Worm (Caenorhabditis elegans): Measurements from ENCODE around the gene hlh-28.

The hlh-28 gene

DNA sequence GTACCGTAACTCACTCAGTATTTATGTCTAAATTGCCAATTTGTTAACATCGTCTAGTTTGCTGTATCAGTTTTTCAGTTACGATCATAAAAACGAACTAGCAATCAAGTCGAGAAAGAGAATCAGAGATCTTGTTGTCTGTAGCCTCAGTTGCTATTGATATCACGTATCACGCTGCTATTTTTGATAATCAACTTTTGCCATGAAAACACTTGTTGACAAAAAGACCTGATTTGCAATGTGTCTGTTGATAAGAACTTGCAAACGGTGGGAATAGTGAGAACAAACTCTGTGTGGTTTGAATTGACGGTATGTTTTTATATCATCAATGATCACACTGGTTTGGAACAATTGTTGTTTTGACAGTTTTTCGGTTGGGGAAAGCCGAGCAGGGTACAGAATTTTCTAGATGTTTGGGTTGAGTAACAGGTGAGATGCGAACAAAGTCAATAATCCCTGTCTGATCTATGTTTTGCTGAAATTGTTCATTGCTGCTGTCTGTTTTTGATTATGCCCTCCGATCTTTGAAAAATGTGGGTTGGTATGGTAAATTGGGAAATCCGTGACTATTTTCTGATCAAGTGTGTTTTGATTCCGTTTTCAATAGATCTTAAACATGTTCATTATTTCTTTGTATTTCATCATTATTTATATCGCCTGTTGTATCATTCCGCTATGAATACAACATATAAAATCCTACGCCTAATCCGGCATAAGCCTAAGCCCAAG is 41.6 kb upstream of the hlh-28 start:
- TF ChIP-seq cnd-1 (tag; optimal IDR thresholded peaks at IDR 0.05) (no peak), nhr-12 (tag; optimal IDR thresholded peaks at IDR 0.05) (no peak), M03D4.4 (tag; optimal IDR thresholded peaks at IDR 0.05) (no peak), snpc-4 (tag; optimal IDR thresholded peaks at IDR 0.05) (no peak), tbx-8 (GFP tag; optimal IDR thresholded peaks at IDR 0.05) (no peak), ceh-39 (tag; optimal IDR thresholded peaks at IDR 0.05) (no peak), flh-1 (GFP tag; optimal IDR thresholded peaks at IDR 0.05) (no peak), hlh-1 (tag; optimal IDR thresholded peaks at IDR 0.05) (no peak), blmp-1 (tag; optimal IDR thresholded peaks at IDR 0.05) (no peak), lsy-2 (tag; optimal IDR thresholded peaks at IDR 0.05) (no peak), lin-13 (tag; optimal IDR thresholded peaks at IDR 0.05) (no peak), lin-32 (GFP tag; optimal IDR thresholded peaks at IDR 0.05) (no peak), ztf-11 (tag; optimal IDR thresholded peaks at IDR 0.05) (no peak), unc-120 (tag; optimal IDR thresholded peaks at IDR 0.05; ENCODE audit: poor library complexity, severe bottlenecking) (no peak)

DNA sequence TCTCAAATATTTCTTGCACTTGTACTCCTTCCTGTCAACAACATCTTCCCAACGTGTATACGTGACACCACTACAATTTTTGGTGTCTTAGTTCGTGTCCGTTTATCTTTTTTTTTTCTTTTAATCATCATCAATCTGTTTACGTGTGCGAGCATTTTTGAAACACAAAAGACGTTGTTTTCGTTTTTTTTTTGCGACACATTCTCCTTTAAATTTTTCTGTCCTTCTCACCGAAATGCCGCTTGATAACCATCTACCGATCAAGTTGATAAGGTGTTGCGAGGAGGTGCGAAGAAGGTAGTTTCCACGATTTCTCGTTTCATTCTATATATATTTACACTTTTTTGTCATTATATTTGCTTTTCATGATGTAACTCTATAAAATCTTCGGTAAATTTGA is 40.3 kb upstream of the hlh-28 start:
- TF ChIP-seq elt-1 (tag; optimal IDR thresholded peaks at IDR 0.05; ENCODE audit: borderline replicate concordance, insufficient read depth): peak; percentile 77
- TF ChIP-seq ham-2 (GFP tag; optimal IDR thresholded peaks at IDR 0.05): no peak

DNA sequence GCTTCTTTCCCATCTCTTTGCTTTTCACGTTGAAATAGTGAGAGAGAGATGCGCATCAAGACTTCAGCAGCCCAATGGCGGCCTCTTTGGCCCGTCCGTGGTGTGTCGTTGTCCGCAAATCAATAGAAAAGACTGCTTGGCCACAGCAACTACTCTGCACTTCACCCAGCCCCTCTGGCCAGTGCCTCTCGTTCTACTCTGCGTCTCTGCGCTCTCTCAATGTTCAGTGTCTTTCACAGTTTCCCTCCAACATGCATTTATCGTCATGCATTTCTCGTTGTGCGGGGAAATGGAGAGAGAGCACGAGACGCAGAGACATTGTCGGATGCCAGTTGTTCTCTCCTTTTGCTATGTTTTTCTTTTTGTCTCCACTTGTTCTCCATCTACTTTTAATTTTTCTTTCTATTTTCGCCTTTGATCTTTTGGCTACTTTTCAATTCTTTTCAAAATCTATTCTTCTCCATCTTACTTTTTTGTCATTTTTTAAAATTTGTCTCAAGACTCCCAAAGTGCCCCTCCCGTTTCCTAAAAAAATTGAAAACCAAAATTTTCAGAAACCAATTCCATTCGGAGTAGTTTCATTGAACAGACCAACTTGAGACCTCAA is 37.2 kb upstream of the hlh-28 start, which contains the start of gene nhr-1:
TSS of gene nhr-1 (plus strand) at position 557 of the 607 bp plus-strand sequence.
- TF ChIP-seq ztf-11 (tag; optimal IDR thresholded peaks at IDR 0.05): no peak
- TF ChIP-seq mab-5 (tag; optimal IDR thresholded peaks at IDR 0.05): no peak
- peak; percentile 40 for TF ChIP-seq lsy-2 (tag; optimal IDR thresholded peaks at IDR 0.05)
- peak; percentile 34 for TF ChIP-seq tbx-8 (GFP tag; optimal IDR thresholded peaks at IDR 0.05)
- TF ChIP-seq nhr-28 (tag; optimal IDR thresholded peaks at IDR 0.05): no peak
- peak; percentile 75 for TF ChIP-seq nhr-237 (tag; optimal IDR thresholded peaks at IDR 0.05)
- TF ChIP-seq pha-4 (tag; optimal IDR thresholded peaks at IDR 0.05): peak; percentile 83
- TF ChIP-seq M03D4.4 (tag; optimal IDR thresholded peaks at IDR 0.05): peak; percentile 80
- peak; percentile 95 for TF ChIP-seq unc-120 (tag; optimal IDR thresholded peaks at IDR 0.05; ENCODE audit: poor library complexity, severe bottlenecking)
- peak; percentile 76 for TF ChIP-seq ces-1 (GFP tag; optimal IDR thresholded peaks at IDR 0.05)
- TF ChIP-seq lin-32 (GFP tag; optimal IDR thresholded peaks at IDR 0.05): no peak
- TF ChIP-seq zip-8 (tag; optimal IDR thresholded peaks at IDR 0.05): no peak
- peak; percentile 80 for TF ChIP-seq mls-2 (tag; optimal IDR thresholded peaks at IDR 0.05)
- TF ChIP-seq mep-1 (tag; optimal IDR thresholded peaks at IDR 0.05): peak; percentile 86
- TF ChIP-seq snpc-4 (tag; optimal IDR thresholded peaks at IDR 0.05): no peak
- no peak for TF ChIP-seq ceh-83 (GFP tag; optimal IDR thresholded peaks at IDR 0.05)
- peak; percentile 66 for TF ChIP-seq ham-2 (GFP tag; optimal IDR thresholded peaks at IDR 0.05)
- peak; percentile 64 for TF ChIP-seq sptf-1 (tag; optimal IDR thresholded peaks at IDR 0.05)
- peak; percentile 82 for TF ChIP-seq unc-62 (GFP tag; optimal IDR thresholded peaks at IDR 0.05)
- peak; percentile 70 for TF ChIP-seq lin-13 (tag; optimal IDR thresholded peaks at IDR 0.05)
- peak; percentile 70 for TF ChIP-seq nhr-2 (tag; optimal IDR thresholded peaks at IDR 0.05)
- TF ChIP-seq ceh-43 (GFP tag; optimal IDR thresholded peaks at IDR 0.05): no peak
- TF ChIP-seq ceh-39 (tag; optimal IDR thresholded peaks at IDR 0.05): peak; percentile 8
- no peak for TF ChIP-seq cnd-1 (tag; optimal IDR thresholded peaks at IDR 0.05)
- peak; percentile 44 for TF ChIP-seq drap-1 (GFP tag; optimal IDR thresholded peaks at IDR 0.05)
- no peak for TF ChIP-seq nhr-76 (tag; optimal IDR thresholded peaks at IDR 0.05)
- TF ChIP-seq bed-3 (GFP tag; optimal IDR thresholded peaks at IDR 0.05): no peak
- TF ChIP-seq elt-3 (tag; optimal IDR thresholded peaks at IDR 0.05): no peak
- TF ChIP-seq sem-2 (GFP tag; optimal IDR thresholded peaks at IDR 0.05): no peak
- TF ChIP-seq blmp-1 (tag; optimal IDR thresholded peaks at IDR 0.05): peak; percentile 9
- peak; percentile 39 for TF ChIP-seq elt-1 (tag; optimal IDR thresholded peaks at IDR 0.05; ENCODE audit: borderline replicate concordance, insufficient read depth)
- no peak for TF ChIP-seq unc-39 (tag; optimal IDR thresholded peaks at IDR 0.05)
- TF ChIP-seq nhr-12 (tag; optimal IDR thresholded peaks at IDR 0.05): no peak
- peak; percentile 82 for TF ChIP-seq hlh-1 (tag; optimal IDR thresholded peaks at IDR 0.05)
- TF ChIP-seq flh-1 (GFP tag; optimal IDR thresholded peaks at IDR 0.05): no peak
